Fruit fly (Drosophila melanogaster) whole organism, adult: ENCODE measurements around the gene CG31038.

Experiments used
- CG11617 ChIP-seq: fragments of 200-800 bp; sonication (Bioruptor generic); optimal IDR thresholded peaks from 2 replicates; lab custom pipeline; 2017; ENCODE audit warnings: mild to moderate bottlenecking, missing biosample characterization, missing genetic modification reagents, missing genetic modification characterization
- CG12768 ChIP-seq: fragments of 200-800 bp; sonication (Bioruptor generic); optimal IDR thresholded peaks from 2 replicates; lab custom pipeline; 2017; ENCODE audit warnings: missing biosample characterization, missing genetic modification characterization, mild to moderate bottlenecking, moderate library complexity, missing genetic modification reagents
- CG14711 ChIP-seq: fragments of 200-800 bp; sonication (Bioruptor generic); optimal IDR thresholded peaks from 2 replicates; lab custom pipeline; 2018; ENCODE audit warnings: missing biosample characterization, mild to moderate bottlenecking, missing genetic modification characterization, moderate library complexity
- CG1620 ChIP-seq: fragments of 200-800 bp; sonication (Bioruptor generic); optimal IDR thresholded peaks from 2 replicates; lab custom pipeline; 2016; ENCODE audit warnings: missing biosample characterization, missing genetic modification characterization
- CG33017 ChIP-seq: fragments of 200-800 bp; sonication (Bioruptor generic); optimal IDR thresholded peaks from 2 replicates; lab custom pipeline; 2018; ENCODE audit warnings: missing biosample characterization, mild to moderate bottlenecking, missing genetic modification characterization, moderate library complexity
- CG5204 ChIP-seq: fragments of 200-800 bp; sonication (Bioruptor generic); optimal IDR thresholded peaks from 2 replicates; lab custom pipeline; 2016; ENCODE audit warnings: missing biosample characterization, missing genetic modification characterization
- CG7045 ChIP-seq: fragments of 200-800 bp; sonication (Bioruptor generic); optimal IDR thresholded peaks from 2 replicates; lab custom pipeline; 2017; ENCODE audit warnings: missing biosample characterization, mild to moderate bottlenecking, missing genetic modification characterization
- CG7101 ChIP-seq: fragments of 200-800 bp; sonication (Bioruptor generic); optimal IDR thresholded peaks from 2 replicates; lab custom pipeline; 2018; ENCODE audit warnings: missing biosample characterization, mild to moderate bottlenecking, missing genetic modification characterization, moderate library complexity
- Clk ChIP-seq: fragments of 200-800 bp; sonication (Bioruptor generic); optimal IDR thresholded peaks from 2 replicates; lab custom pipeline; 2017; ENCODE audit warnings: missing biosample characterization, missing genetic modification characterization
- Crg-1 ChIP-seq: fragments of 200-800 bp; sonication (Bioruptor generic); optimal IDR thresholded peaks from 2 replicates; lab custom pipeline; 2016; ENCODE audit warnings: missing biosample characterization, missing genetic modification characterization
- Hr96 ChIP-seq: fragments of 200-800 bp; sonication (Bioruptor generic); optimal IDR thresholded peaks from 2 replicates; lab custom pipeline; 2016; ENCODE audit warnings: missing biosample characterization, missing genetic modification characterization
- Mnt ChIP-seq: fragments of 200-800 bp; sonication (Bioruptor generic); optimal IDR thresholded peaks from 2 replicates; lab custom pipeline; 2016; ENCODE audit warnings: missing biosample characterization, mild to moderate bottlenecking, missing genetic modification characterization
- bab1 ChIP-seq: fragments of 200-800 bp; sonication (Bioruptor generic); optimal IDR thresholded peaks from 3 replicates; lab custom pipeline; 2019; ENCODE audit warnings: missing biosample characterization, mild to moderate bottlenecking, missing genetic modification characterization, moderate library complexity
- cic ChIP-seq: fragments of 200-800 bp; sonication (Bioruptor generic); optimal IDR thresholded peaks from 2 replicates; lab custom pipeline; 2017; ENCODE audit warnings: missing biosample characterization, mild to moderate bottlenecking, missing genetic modification characterization, moderate library complexity
- cnc ChIP-seq, 2 experiments: fragments of >200 bp; optimal IDR thresholded peaks; 2 replicates each; lab custom pipeline; 2017
- kay ChIP-seq: fragments of 200-800 bp; sonication (Bioruptor generic); peaks from one replicate; lab custom pipeline; 2016; ENCODE audit warnings: missing biosample characterization, missing genetic modification characterization, borderline replicate concordance
- ovo ChIP-seq: fragments of 200-800 bp; sonication (Bioruptor generic); optimal IDR thresholded peaks from 2 replicates; lab custom pipeline; 2016; ENCODE audit warnings: missing biosample characterization, missing genetic modification characterization
- pad ChIP-seq: fragments of 200-800 bp; sonication (Bioruptor generic); optimal IDR thresholded peaks from 3 replicates; lab custom pipeline; 2017; ENCODE audit warnings: missing biosample characterization, missing genetic modification characterization, mild to moderate bottlenecking, moderate library complexity, missing genetic modification reagents
- tj ChIP-seq: fragments of 200-800 bp; sonication (Bioruptor generic); optimal IDR thresholded peaks from 3 replicates; lab custom pipeline; 2017; ENCODE audit warnings: missing biosample characterization, mild to moderate bottlenecking, missing genetic modification characterization, moderate library complexity
- toe ChIP-seq: fragments of 200-800 bp; sonication (Bioruptor generic); optimal IDR thresholded peaks from 2 replicates; lab custom pipeline; 2016; ENCODE audit warnings: missing biosample characterization, missing genetic modification characterization

The CG31038 gene

DNA sequence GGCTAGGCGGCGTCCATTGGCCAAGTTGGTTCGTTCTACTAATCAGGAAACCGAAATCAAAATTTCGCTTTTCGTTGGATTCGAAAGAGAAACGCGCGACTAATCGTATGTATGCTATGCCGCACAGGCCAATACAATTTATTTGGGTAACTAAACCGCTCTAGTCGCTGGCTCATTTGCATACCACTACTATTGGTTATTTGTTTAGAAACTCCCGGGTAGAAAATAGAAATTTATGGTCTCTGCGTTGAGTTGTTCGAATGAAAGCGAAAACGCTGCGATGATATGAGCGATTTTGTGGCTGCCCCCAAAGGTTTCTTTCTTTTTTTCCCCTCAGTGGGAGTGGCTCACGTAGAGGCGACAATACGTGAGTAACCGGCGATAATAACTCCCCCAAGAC lies 16.2 kb downstream of the CG31038 start:
- TF ChIP-seq Hr96 (GFP tag; lab: Kevin White, UChicago) (no peak), tj (GFP tag; lab: Kevin White, UChicago) (no peak), Crg-1 (GFP tag; lab: Kevin White, UChicago) (no peak), CG33017 (tag; lab: Kevin White, UChicago) (no peak), bab1 (no peak), CG14711 (tag; lab: Kevin White, UChicago) (no peak), kay (GFP tag; lab: Kevin White, UChicago) (no peak), CG7045 (GFP tag; lab: Kevin White, UChicago) (no peak), Clk (no peak), Mnt (GFP tag; lab: Kevin White, UChicago) (no peak)

DNA sequence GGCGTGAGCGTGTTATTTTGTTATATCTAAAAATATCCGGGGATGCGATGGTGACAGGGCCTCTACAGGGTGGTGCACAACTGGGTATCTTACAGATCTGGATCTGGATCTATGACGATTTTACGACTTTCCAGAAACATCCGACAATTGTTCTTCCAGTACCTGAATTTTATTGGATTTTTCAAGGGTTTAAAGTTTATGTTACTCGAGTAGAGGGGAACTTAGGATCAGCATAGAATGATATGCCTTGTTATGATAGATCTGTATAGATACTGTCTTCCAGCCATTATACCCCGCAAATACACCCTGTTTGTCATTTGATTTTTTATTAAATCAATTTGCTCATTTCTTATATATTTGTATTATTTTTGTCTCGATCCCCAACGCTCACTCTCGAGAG lies 17.5 kb downstream of the CG31038 start:
- TF ChIP-seq CG33017 (tag; lab: Kevin White, UChicago) (peak; percentile 2), Clk (no peak), CG7101 (tag; lab: Kevin White, UChicago) (no peak), toe (GFP tag; lab: Kevin White, UChicago) (peak; percentile 3), CG14711 (tag; lab: Kevin White, UChicago) (peak; percentile 13), Mnt (GFP tag; lab: Kevin White, UChicago) (no peak), CG5204 (GFP tag; lab: Kevin White, UChicago) (peak; percentile 16), cnc (optimal IDR thresholded peaks at IDR 0.05; lab: Kevin White, UChicago) (no peak)

DNA sequence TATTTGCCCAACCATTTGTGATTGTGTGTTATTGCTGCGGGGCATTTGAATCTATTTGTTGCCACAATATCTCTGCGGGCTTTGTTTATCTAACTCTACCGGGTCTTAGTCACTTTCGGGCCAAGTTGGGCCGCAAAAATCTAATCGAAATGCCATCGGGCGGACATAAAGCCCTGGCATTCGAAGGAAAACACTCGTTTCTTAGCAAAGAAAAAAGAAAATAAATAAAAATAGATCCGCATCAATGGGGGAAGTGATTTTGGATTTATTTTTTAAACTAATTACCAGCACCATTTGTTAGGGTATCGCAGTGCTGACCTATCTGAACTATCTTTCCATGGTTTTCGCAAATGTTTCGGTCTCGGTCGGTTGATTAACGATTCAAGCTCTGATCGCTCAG lies 21.7 kb downstream of the CG31038 start:
- TF ChIP-seq CG12768 (GFP tag; lab: Kevin White, UChicago) (no peak), Mnt (GFP tag; lab: Kevin White, UChicago) (no peak), CG1620 (GFP tag; lab: Kevin White, UChicago) (no peak), CG14711 (tag; lab: Kevin White, UChicago) (no peak), kay (GFP tag; lab: Kevin White, UChicago) (no peak), tj (GFP tag; lab: Kevin White, UChicago) (no peak), CG7045 (GFP tag; lab: Kevin White, UChicago) (no peak)

DNA sequence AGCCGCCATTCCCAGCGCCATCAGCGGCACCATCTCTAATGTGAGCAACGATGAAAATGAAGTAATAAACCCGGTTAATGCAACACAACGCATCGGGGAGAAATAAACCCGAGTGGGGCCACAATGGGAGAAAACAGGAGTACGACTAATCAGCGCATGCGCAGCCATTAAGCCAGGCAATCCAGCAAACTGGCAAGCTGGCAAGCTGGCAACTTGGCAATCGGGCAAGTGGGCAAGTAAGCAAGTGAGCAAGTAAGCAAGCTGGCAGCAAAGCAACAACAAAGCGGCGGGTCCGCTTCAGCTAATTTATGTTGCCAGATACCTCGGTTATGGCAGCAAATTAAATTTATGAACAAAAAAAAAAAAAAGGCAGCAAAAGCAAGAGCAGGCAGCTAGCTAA lies 22.8 kb downstream of the CG31038 start:
- TF ChIP-seq CG11617 (GFP tag; lab: Kevin White, UChicago) (no peak), CG33017 (tag; lab: Kevin White, UChicago) (no peak), cic (GFP tag; lab: Kevin White, UChicago) (no peak), Mnt (GFP tag; lab: Kevin White, UChicago) (no peak), Hr96 (GFP tag; lab: Kevin White, UChicago) (no peak), CG7101 (tag; lab: Kevin White, UChicago) (no peak), Clk (no peak), CG5204 (GFP tag; lab: Kevin White, UChicago) (no peak), Crg-1 (GFP tag; lab: Kevin White, UChicago) (no peak), tj (GFP tag; lab: Kevin White, UChicago) (no peak), bab1 (no peak)

DNA sequence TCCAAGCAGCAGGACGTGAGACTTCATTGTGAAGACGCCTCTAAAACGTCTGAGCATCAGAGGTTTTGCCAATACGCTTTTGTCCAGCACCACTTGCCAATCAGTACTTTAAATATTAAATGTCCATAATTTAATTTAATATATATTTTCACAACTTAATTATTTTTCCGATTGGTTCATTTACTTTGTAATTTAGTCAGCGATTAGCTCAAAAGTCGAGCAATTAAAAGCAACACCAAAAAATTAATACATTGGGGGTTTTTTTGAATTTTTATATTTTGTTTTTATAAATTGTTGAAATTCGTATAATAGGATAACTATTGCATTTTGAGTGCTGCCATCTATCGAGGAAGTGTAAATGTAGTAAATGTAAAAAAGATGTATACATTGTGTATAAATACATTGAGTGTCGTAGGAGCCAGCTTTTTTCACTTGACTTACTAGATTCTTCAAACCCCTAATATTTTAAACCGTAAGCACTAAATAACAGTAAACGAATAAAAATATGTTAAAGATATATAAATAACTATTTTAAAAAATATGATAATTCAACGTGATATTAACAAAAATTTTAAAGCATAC lies 27.0 kb downstream of the CG31038 start, which contains the start of gene CG15517:
CG15517 (minus strand) TSS at position 51 of the 582 bp plus-strand sequence.
- no peak for TF ChIP-seq CG7045 (GFP tag; lab: Kevin White, UChicago)
- peak; percentile 30 for TF ChIP-seq bab1

DNA sequence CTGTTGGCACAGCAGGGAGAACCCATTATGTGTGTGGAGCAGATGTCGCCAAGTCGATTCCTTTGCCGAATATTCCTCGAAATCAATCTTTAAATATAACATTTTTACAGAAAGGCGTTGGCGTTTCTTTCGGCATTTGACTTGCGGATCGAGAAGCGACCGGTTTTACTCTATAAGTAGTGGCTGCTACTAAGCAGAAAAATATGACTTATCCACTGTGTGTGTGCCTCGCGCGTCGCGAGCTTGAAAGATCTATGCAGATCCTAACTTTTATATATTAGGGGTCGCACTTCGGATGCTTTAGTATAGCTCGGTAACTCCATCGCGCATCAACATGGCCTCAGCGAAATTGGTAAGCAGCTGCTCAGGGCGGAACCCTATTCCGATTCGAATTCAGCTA lies 28.3 kb downstream of the CG31038 start, which contains the start of gene CG15515:
CG15515 (plus strand) TSS at position 301 of the 400 bp plus-strand sequence.
- TF ChIP-seq CG5204 (GFP tag; lab: Kevin White, UChicago) (no peak), CG1620 (GFP tag; lab: Kevin White, UChicago) (no peak), pad (GFP tag; lab: Kevin White, UChicago) (no peak), CG33017 (tag; lab: Kevin White, UChicago) (no peak), toe (GFP tag; lab: Kevin White, UChicago) (no peak)

DNA sequence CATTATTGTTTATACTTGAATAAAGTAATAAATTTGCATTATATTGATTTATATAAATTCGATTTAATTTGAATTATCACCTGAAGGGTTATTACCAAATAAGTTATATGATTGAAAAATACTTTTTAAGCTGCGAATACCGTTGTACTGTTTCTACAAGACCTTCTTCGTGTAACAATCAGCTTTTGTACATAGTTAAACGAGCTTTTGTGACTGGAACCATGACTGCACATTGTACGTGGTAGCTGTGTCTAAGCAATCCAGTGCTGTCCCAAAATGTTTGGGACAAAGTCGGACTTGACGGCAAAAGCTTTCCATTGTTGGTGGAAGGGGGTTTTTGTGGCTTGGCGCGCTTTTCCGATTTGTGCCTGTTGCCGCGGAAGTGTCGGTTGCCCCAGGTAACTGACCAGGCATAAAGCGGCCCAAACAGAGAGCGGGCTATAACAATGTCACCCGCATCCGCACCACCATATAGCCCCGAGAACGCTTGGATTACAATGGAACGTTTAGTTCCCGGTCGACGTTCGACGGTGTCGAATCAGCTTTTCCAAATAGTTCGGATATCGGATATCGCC lies 30.8 kb downstream of the CG31038 start, which contains the start of gene CG31036:
CG31036 (plus strand) TSS at position 507 of the 575 bp plus-strand sequence.
- TF ChIP-seq Mnt (GFP tag; lab: Kevin White, UChicago) (no peak), ovo (no peak), CG14711 (tag; lab: Kevin White, UChicago) (no peak), CG12768 (GFP tag; lab: Kevin White, UChicago) (no peak), tj (GFP tag; lab: Kevin White, UChicago) (no peak), CG33017 (tag; lab: Kevin White, UChicago) (no peak), CG11617 (GFP tag; lab: Kevin White, UChicago) (no peak)
